Worm (Caenorhabditis elegans): ENCODE results near the gene F20G2.1.
A peak's percentile ranks its signal among the peaks of the same experiment; 100 is the strongest.

The F20G2.1 gene

DNA sequence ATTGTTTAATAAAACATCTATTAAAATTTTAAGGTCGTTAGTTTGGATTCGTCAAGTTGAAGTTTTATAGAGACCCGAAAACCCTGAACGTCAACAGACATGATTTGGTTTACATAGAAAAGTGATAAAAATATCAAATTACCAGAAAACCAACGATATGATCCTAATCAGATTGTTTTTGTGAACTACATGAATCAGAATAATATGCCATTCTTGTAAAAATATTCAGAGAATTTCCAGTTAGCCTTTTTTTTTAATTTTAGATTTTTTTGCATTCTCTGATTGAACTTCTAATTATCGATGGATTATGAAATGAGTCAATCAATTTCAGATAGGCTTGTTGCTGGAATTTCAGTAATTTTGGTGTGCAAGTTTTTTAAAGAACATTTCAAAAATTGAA, 42.3 kb downstream of the F20G2.1 start, which contains the start of gene srx-96:
TSS of gene srx-96 (plus strand) at position 301 of the 400 bp plus-strand sequence.
- no peak for TF ChIP-seq ztf-11 (tag; optimal IDR thresholded peaks at IDR 0.05)
- no peak for TF ChIP-seq nhr-12 (tag; optimal IDR thresholded peaks at IDR 0.05)

DNA sequence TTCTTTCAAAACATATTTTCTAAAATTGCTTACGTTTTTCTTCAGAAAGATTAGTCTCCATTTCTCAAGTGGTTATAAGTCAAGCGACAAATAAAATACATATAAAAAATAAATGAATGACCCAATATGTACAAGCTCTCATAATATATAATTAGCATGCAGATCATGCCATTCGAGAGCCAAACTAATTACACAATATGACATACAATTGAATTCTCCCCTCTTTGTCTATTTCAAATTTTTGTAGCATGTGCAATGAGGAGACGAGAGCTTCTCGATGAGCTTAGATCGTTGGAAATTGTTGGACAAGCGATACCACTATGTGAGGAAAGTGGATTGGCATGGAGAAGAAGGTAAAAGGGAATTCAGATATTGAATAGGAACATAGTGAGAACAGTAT, 46.1 kb downstream of the F20G2.1 start, which contains the start of gene hlh-34:
TSS of gene hlh-34 (minus strand) at position 101 of the 400 bp plus-strand sequence.
- no peak for TF ChIP-seq mab-5 (tag; optimal IDR thresholded peaks at IDR 0.05)
- peak; percentile 79 for TF ChIP-seq ces-1 (GFP tag; optimal IDR thresholded peaks at IDR 0.05)

DNA sequence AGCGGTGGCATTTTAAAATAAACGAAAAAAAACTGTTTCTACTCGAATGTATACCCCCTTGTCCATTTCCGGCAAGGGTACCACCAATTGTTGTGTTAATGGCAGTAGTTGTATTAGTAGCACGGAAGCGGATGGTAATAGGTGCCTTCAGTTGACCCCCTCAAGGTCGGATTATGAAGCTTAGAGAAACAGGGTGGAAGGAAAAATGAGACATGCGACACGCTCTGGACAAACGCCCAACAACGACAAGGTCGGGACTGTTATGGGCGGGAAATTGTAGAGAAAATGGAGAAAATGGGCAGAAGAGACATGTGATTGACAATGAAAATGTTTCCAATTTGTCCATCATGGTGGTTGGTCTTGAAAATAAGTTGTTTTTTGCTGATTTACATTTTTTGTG, 49.4 kb downstream of the F20G2.1 start, which contains the start of gene T01D3.3:
TSS of gene T01D3.3 (plus strand) at position 312 of the 400 bp plus-strand sequence.
- TF ChIP-seq nhr-2 (tag; optimal IDR thresholded peaks at IDR 0.05) (peak; percentile 1), mls-2 (tag; optimal IDR thresholded peaks at IDR 0.05) (no peak)
